Fruit fly (Drosophila melanogaster): ENCODE results near the gene CG5217.

dm6 chr3R:19256477-19256876, 8.5 kb upstream of the CG5217 start, which contains the start of gene CG14280:
- no peak for TF ChIP-seq CG16815 (GFP tag; optimal IDR thresholded peaks at IDR 0.05)
- TF ChIP-seq CG7271 (tag; optimal IDR thresholded peaks at IDR 0.05) = no peak
- no peak for TF ChIP-seq CG6254 (GFP tag; optimal IDR thresholded peaks at IDR 0.05)
- TF ChIP-seq CG6791 (GFP tag; IDR thresholded peaks at IDR 0.05; ENCODE audit: partially characterized antibody) = no peak
- TF ChIP-seq toy (GFP tag; IDR thresholded peaks at IDR 0.05) = no peak
- no peak for TF ChIP-seq row (GFP tag; IDR thresholded peaks at IDR 0.05)
- TF ChIP-seq Usf (GFP tag; optimal IDR thresholded peaks at IDR 0.05) = no peak
- TF ChIP-seq odd (GFP tag; optimal IDR thresholded peaks at IDR 0.05) = no peak
- no peak for TF ChIP-seq pum (GFP tag; optimal IDR thresholded peaks at IDR 0.05)
- no peak for TF ChIP-seq psq (GFP tag; optimal IDR thresholded peaks at IDR 0.05)
- TF ChIP-seq bbx (GFP tag; IDR thresholded peaks at IDR 0.05; ENCODE audit: partially characterized antibody) = no peak
- TF ChIP-seq CG17612 (GFP tag; IDR thresholded peaks at IDR 0.05) = no peak

Data from whole organism, embryonic.